Worm (Caenorhabditis elegans) whole organism, L4/young adult: Measurements from ENCODE around the gene C17H12.3.

Experiments
- W03F9.2 ChIP-seq: fragments of 150-350 bp; optimal IDR thresholded peaks from 2 replicates; lab custom pipeline; 2014; ENCODE audit warnings: missing biosample characterization, missing genetic modification characterization
- dao-5 ChIP-seq: sonication (generic microtip); optimal IDR thresholded peaks from 2 replicates; lab custom pipeline; 2016; ENCODE audit warnings: missing genotype, missing genetic modification characterization, moderate library complexity, missing compliant biosample characterization
- him-1 ChIP-seq: sonication (generic microtip); optimal IDR thresholded peaks from 2 replicates; lab custom pipeline; 2016; ENCODE audit warnings: missing genotype, missing genetic modification reagents, missing genetic modification characterization, missing compliant biosample characterization

ce11 chrIV:6824622-6825021 is 29.2 kb upstream of the C17H12.3 start, which contains the start of gene H20E11.3:
- TF ChIP-seq dao-5, result no peak
- TF ChIP-seq him-1 (tag; lab: Kevin White, UChicago), result no peak
- TF ChIP-seq W03F9.2 (tag; lab: Kevin White, UChicago), result no peak
